Fruit fly (Drosophila melanogaster) whole organism, embryonic: ENCODE data around the gene CG2909.
A peak's percentile ranks its signal among the peaks of the same experiment; 100 is the strongest.

Source experiments
- Adf1 ChIP-seq: fragments of 200-800 bp; sonication (Bioruptor generic); IDR thresholded peaks from 2 replicates; pipeline ENCODE4 v1.3.6; 2022; ENCODE audit warnings: missing biosample characterization, missing genetic modification characterization
- B-H2 ChIP-seq: fragments of 200-800 bp; sonication (Bioruptor generic); optimal IDR thresholded peaks from 2 replicates; lab custom pipeline; 2018; ENCODE audit warnings: missing biosample characterization, mild to moderate bottlenecking, missing genetic modification characterization
- CG11504 ChIP-seq: fragments of 200-800 bp; sonication (Bioruptor generic); optimal IDR thresholded peaks from 3 replicates; lab custom pipeline; 2019; ENCODE audit warnings: missing biosample characterization, mild to moderate bottlenecking, missing genetic modification characterization, moderate library complexity
- CG12769 ChIP-seq: fragments of 200-800 bp; sonication (Bioruptor generic); optimal IDR thresholded peaks from 2 replicates; lab custom pipeline; 2019; ENCODE audit warnings: missing biosample characterization, mild to moderate bottlenecking, missing genetic modification characterization, moderate library complexity
- CG13287 ChIP-seq: fragments of 200-800 bp; sonication (Bioruptor generic); IDR thresholded peaks from 2 replicates; pipeline ENCODE4 v1.3.6; 2022; ENCODE audit warnings: missing biosample characterization, missing genetic modification characterization; ENCODE audit not compliant: partially characterized antibody
- CG13894 ChIP-seq: fragments of 200-800 bp; sonication (Bioruptor generic); optimal IDR thresholded peaks from 3 replicates; lab custom pipeline; 2018; ENCODE audit warnings: missing biosample characterization, mild to moderate bottlenecking, missing genetic modification characterization, moderate library complexity
- CG14860 ChIP-seq: fragments of 200-800 bp; sonication (Bioruptor generic); IDR thresholded peaks from 3 replicates; pipeline ENCODE4 v1.3.6; 2022; ENCODE audit warnings: missing biosample characterization, missing genetic modification characterization; ENCODE audit not compliant: partially characterized antibody
- CG18262 ChIP-seq: fragments of 200-800 bp; optimal IDR thresholded peaks from 3 replicates; lab custom pipeline; 2019; ENCODE audit warnings: missing biosample characterization, mild to moderate bottlenecking, missing genetic modification characterization, moderate library complexity
- CG18599 ChIP-seq: fragments of 200-800 bp; sonication (Bioruptor generic); optimal IDR thresholded peaks from 3 replicates; lab custom pipeline; 2017; ENCODE audit warnings: missing biosample characterization, missing genetic modification characterization, mild to moderate bottlenecking, moderate library complexity, missing genetic modification reagents
- CG30403 ChIP-seq: fragments of 200-800 bp; sonication (Bioruptor generic); optimal IDR thresholded peaks from 3 replicates; lab custom pipeline; 2016; ENCODE audit warnings: missing biosample characterization, missing genetic modification characterization
- CG42726 ChIP-seq: fragments of 200-800 bp; sonication (Bioruptor generic); IDR thresholded peaks from 2 replicates; pipeline ENCODE4 v1.3.6; 2022; ENCODE audit warnings: missing biosample characterization, missing genetic modification characterization; ENCODE audit not compliant: partially characterized antibody
- CG5180 ChIP-seq: fragments of 200-800 bp; sonication (Bioruptor generic); optimal IDR thresholded peaks from 3 replicates; lab custom pipeline; 2017; ENCODE audit warnings: missing biosample characterization, missing genetic modification characterization, mild to moderate bottlenecking, moderate library complexity, missing genetic modification reagents
- CG7372 ChIP-seq: fragments of 200-800 bp; sonication (Bioruptor generic); IDR thresholded peaks from 2 replicates; pipeline ENCODE4 v1.3.6; 2022; ENCODE audit warnings: missing biosample characterization, missing genetic modification characterization
- CG8290 ChIP-seq, 3 experiments: fragments of 200-800 bp; sonication (Bioruptor generic); optimal IDR thresholded peaks; 2 replicates each; lab custom pipeline; 2016 to 2019; ENCODE audit warnings: missing biosample characterization in 3 of 3, missing genetic modification characterization in 3 of 3, mild to moderate bottlenecking in 2 of 3, moderate library complexity in 1 of 3
- CG9437 ChIP-seq: fragments of 200-800 bp; sonication (Bioruptor generic); optimal IDR thresholded peaks from 2 replicates; lab custom pipeline; 2018; ENCODE audit warnings: missing biosample characterization, mild to moderate bottlenecking, missing genetic modification characterization
- CG9727 ChIP-seq: fragments of 200-800 bp; sonication (Bioruptor generic); optimal IDR thresholded peaks from 3 replicates; lab custom pipeline; 2017; ENCODE audit warnings: missing biosample characterization, mild to moderate bottlenecking, missing genetic modification characterization
- CG9932 ChIP-seq: fragments of 200-800 bp; sonication (Bioruptor generic); IDR thresholded peaks from 2 replicates; pipeline ENCODE4 v1.3.6; 2022; ENCODE audit warnings: missing biosample characterization, missing genetic modification characterization
- Deaf1 ChIP-seq: fragments of 200-800 bp; optimal IDR thresholded peaks from 3 replicates; lab custom pipeline; 2019; ENCODE audit warnings: missing biosample characterization, mild to moderate bottlenecking, missing genetic modification characterization, moderate library complexity
- Dp ChIP-seq: fragments of 200-800 bp; sonication (Bioruptor generic); optimal IDR thresholded peaks from 2 replicates; lab custom pipeline; 2018; ENCODE audit warnings: missing biosample characterization, mild to moderate bottlenecking, missing genetic modification characterization, moderate library complexity
- Drgx ChIP-seq: fragments of 200-800 bp; sonication (Bioruptor generic); IDR thresholded peaks from 2 replicates; pipeline ENCODE4 v1.3.6; 2022; ENCODE audit warnings: missing biosample characterization, missing genetic modification characterization
- E2f2 ChIP-seq: fragments of 200-800 bp; sonication (Bioruptor generic); IDR thresholded peaks from 2 replicates; pipeline ENCODE4 v1.3.6; 2022; ENCODE audit warnings: missing biosample characterization, missing genetic modification characterization
- Elba2 ChIP-seq: fragments of 200-800 bp; sonication (Bioruptor generic); optimal IDR thresholded peaks from 3 replicates; lab custom pipeline; 2016; ENCODE audit warnings: missing biosample characterization, missing genetic modification characterization
- Hr51 ChIP-seq, 2 experiments: fragments of 200-800 bp; sonication (Bioruptor generic); optimal IDR thresholded peaks; 2 replicates in 1 of 2; 3 replicates in 1 of 2; lab custom pipeline; 2016 to 2018; ENCODE audit warnings: missing biosample characterization in 2 of 2, missing genetic modification characterization in 2 of 2, mild to moderate bottlenecking in 1 of 2, moderate library complexity in 1 of 2
- Jarid2 ChIP-seq: fragments of 200-800 bp; sonication (Bioruptor generic); optimal IDR thresholded peaks from 3 replicates; lab custom pipeline; 2017; ENCODE audit warnings: mild to moderate bottlenecking, missing biosample characterization, missing genetic modification reagents, missing genetic modification characterization
- Nf-YB ChIP-seq: fragments of 200-800 bp; sonication (Bioruptor generic); optimal IDR thresholded peaks from 3 replicates; lab custom pipeline; 2019; ENCODE audit warnings: missing biosample characterization, mild to moderate bottlenecking, missing genetic modification characterization, moderate library complexity
- Nf-YC ChIP-seq: fragments of 200-800 bp; optimal IDR thresholded peaks from 3 replicates; lab custom pipeline; 2019; ENCODE audit warnings: missing biosample characterization, mild to moderate bottlenecking, missing genetic modification characterization, moderate library complexity
- Ptx1 ChIP-seq: fragments of 200-800 bp; sonication (Bioruptor generic); IDR thresholded peaks from 2 replicates; pipeline ENCODE4 v1.3.6; 2022; ENCODE audit warnings: missing biosample characterization, missing genetic modification characterization
- Rfx ChIP-seq: fragments of 200-800 bp; sonication (Bioruptor generic); IDR thresholded peaks from 2 replicates; pipeline ENCODE4 v1.3.6; 2022; ENCODE audit warnings: missing biosample characterization, missing genetic modification characterization
- Ssrp ChIP-seq: fragments of 200-800 bp; sonication (Bioruptor generic); optimal IDR thresholded peaks from 2 replicates; lab custom pipeline; 2018; ENCODE audit warnings: missing biosample characterization, mild to moderate bottlenecking, missing genetic modification characterization, moderate library complexity
- abd-A ChIP-seq: fragments of 200-800 bp; sonication (Bioruptor generic); optimal IDR thresholded peaks from 3 replicates; lab custom pipeline; 2019; ENCODE audit warnings: missing biosample characterization, mild to moderate bottlenecking, missing genetic modification characterization, moderate library complexity
- ara ChIP-seq: fragments of 200-800 bp; sonication (Bioruptor generic); IDR thresholded peaks from 2 replicates; pipeline ENCODE4 v1.3.6; 2022; ENCODE audit warnings: missing biosample characterization, missing genetic modification characterization
- ci ChIP-seq: fragments of 200-800 bp; sonication (Bioruptor generic); IDR thresholded peaks from 3 replicates; pipeline ENCODE4 v1.3.6; 2022; ENCODE audit warnings: missing biosample characterization, missing genetic modification characterization
- grau ChIP-seq: fragments of 200-800 bp; optimal IDR thresholded peaks from 3 replicates; lab custom pipeline; 2019; ENCODE audit warnings: missing biosample characterization, mild to moderate bottlenecking, missing genetic modification characterization, moderate library complexity
- jigr1 ChIP-seq: fragments of 200-800 bp; sonication (Bioruptor generic); IDR thresholded peaks from 3 replicates; pipeline ENCODE4 v1.3.6; 2022; ENCODE audit warnings: missing biosample characterization, missing genetic modification characterization
- lbe ChIP-seq: fragments of 200-800 bp; sonication (Bioruptor generic); optimal IDR thresholded peaks from 2 replicates; lab custom pipeline; 2016; ENCODE audit warnings: missing biosample characterization, mild to moderate bottlenecking, missing genetic modification characterization
- lilli ChIP-seq: fragments of 200-800 bp; sonication (Bioruptor generic); optimal IDR thresholded peaks from 3 replicates; lab custom pipeline; 2016; ENCODE audit warnings: missing biosample characterization, missing genetic modification characterization
- lov ChIP-seq, 2 experiments: fragments of 200-800 bp in 1 of 2; fragments of >200 bp in 1 of 2; sonication (Bioruptor generic) in 1 of 2; IDR thresholded peaks in 1 of 2; optimal IDR thresholded peaks in 1 of 2; 2 replicates in 1 of 2; 3 replicates in 1 of 2; pipeline versions ENCODE4 v1.3.6 to Lab custom; 2017 to 2022; ENCODE audit warnings: missing biosample characterization in 1 of 2, missing genetic modification characterization in 1 of 2
- pfk ChIP-seq: fragments of 200-800 bp; sonication (Bioruptor generic); optimal IDR thresholded peaks from 2 replicates; lab custom pipeline; 2018; ENCODE audit warnings: missing biosample characterization, mild to moderate bottlenecking, missing genetic modification characterization, moderate library complexity
- row ChIP-seq: fragments of 200-800 bp; sonication (Bioruptor generic); IDR thresholded peaks from 3 replicates; pipeline ENCODE4 v1.3.6; 2022; ENCODE audit warnings: missing biosample characterization, missing genetic modification characterization
- slbo ChIP-seq: fragments of 200-800 bp; sonication (Bioruptor generic); IDR thresholded peaks from 2 replicates; pipeline ENCODE4 v1.3.6; 2022; ENCODE audit warnings: missing biosample characterization, missing genetic modification characterization
- so ChIP-seq: fragments of 200-800 bp; sonication (Bioruptor generic); IDR thresholded peaks from 3 replicates; pipeline ENCODE4 v1.3.6; 2022; ENCODE audit warnings: missing biosample characterization, missing genetic modification characterization
- stc ChIP-seq: fragments of 200-800 bp; sonication (Bioruptor generic); IDR thresholded peaks from 2 replicates; pipeline ENCODE4 v1.3.6; 2022; ENCODE audit warnings: missing biosample characterization, missing genetic modification characterization
- tgo ChIP-seq: fragments of 200-800 bp; sonication (Bioruptor generic); IDR thresholded peaks from 3 replicates; pipeline ENCODE4 v1.3.6; 2022; ENCODE audit warnings: missing biosample characterization, missing genetic modification characterization
- toy ChIP-seq: fragments of 200-800 bp; sonication (Bioruptor generic); IDR thresholded peaks from 2 replicates; pipeline ENCODE4 v1.3.6; 2022; ENCODE audit warnings: missing biosample characterization, missing genetic modification characterization
- zf30C ChIP-seq: fragments of 200-800 bp; sonication (Bioruptor generic); optimal IDR thresholded peaks from 3 replicates; lab custom pipeline; 2018; ENCODE audit warnings: missing biosample characterization, mild to moderate bottlenecking, missing genetic modification characterization

Gene CG2909

DNA sequence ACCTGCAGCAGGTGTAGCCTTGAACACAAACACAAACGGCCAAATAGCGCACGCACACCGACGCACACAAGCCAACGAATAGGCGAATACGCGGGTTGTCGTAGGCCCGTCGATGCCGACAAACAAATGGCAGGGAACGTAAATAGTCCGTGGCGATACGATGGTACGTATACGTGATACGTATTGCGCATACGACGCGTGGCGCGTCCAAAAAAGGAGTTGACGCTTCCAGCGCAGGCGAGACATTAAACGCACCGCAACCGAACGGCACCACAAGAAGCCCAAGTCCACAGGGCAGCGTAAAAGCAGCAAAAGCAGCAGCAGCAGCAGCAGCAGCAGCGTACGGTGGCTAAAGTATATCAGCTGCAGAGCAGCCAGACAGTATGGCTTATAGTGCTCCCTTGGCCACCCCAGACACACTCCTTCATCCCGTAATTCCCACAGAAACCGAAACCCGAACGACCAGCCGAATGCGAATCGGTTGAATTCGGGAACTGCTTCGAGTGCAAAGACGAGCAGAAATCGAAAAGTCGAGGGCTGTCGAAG is 7.8 kb upstream of the CG2909 start:
- TF ChIP-seq CG9437 (GFP tag; lab: Kevin White, UChicago) (peak; percentile 41), so (GFP tag; lab: Robert Waterston, UW) (peak; percentile 51; the same call in 1 of the 3 replicates), tgo (GFP tag; lab: Robert Waterston, UW) (no peak), CG14860 (no peak), CG13894 (tag; lab: Kevin White, UChicago) (peak; percentile 60), lov (optimal IDR thresholded peaks at IDR 0.05; lab: Kevin White, UChicago) (no peak), lov (GFP tag; IDR thresholded peaks at IDR 0.05; lab: Robert Waterston, UW) (no peak), ara (GFP tag; lab: Robert Waterston, UW) (0 out of 2 replicates have a peak, but pooled peaks have one; percentile 15), CG9932 (GFP tag; lab: Robert Waterston, UW) (no peak), lilli (peak; percentile 8), Adf1 (peak; percentile 69; the same call in 1 of the 2 replicates), Elba2 (GFP tag; lab: Kevin White, UChicago) (no peak), toy (no peak), CG7372 (GFP tag; lab: Robert Waterston, UW) (peak; percentile 55), Deaf1 (peak; percentile 96), CG12769 (tag; lab: Kevin White, UChicago) (peak; percentile 70), CG8290 (GFP tag; optimal IDR thresholded peaks at IDR 0.05; lab: Kevin White, UChicago) (no peak), CG8290 (tag; optimal IDR thresholded peaks at IDR 0.05; lab: Kevin White, UChicago) (no peak), CG18262 (tag; lab: Kevin White, UChicago) (no peak), abd-A (tag; lab: Kevin White, UChicago) (peak; percentile 9), Ssrp (tag; lab: Kevin White, UChicago) (no peak)

DNA sequence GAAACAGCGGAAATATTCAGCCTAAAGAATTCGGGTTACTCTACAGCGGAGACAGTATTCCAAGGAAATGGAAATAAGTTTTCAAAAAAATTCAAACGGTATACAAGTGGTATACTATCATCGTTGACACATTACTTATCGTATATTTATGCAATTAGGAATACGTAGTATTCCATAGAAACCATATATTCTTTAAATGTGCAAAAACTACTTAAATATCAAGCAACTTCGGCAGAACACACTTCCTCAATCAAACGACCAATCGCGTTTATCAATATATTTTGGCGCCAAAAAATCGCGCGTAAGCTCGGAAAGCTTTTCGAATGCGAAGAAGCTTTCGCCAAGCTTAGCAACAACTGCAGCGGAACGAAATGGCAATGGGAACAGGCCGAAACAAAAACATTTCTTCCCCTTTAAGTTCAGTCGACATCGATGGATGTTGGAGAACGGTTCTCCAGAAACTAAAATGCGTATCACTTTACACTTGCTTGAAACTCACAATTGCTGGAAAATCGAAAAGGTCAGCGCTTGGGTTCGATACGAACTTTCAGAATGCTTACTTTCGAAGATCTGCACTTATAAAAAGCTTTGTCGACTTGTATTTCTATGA is 7.2 kb upstream of the CG2909 start:
- TF ChIP-seq slbo (peak; percentile 38; the same call in 1 of the 2 replicates), jigr1 (GFP tag; lab: Robert Waterston, UW) (no peak), Nf-YB (GFP tag; lab: Kevin White, UChicago) (peak; percentile 86), CG11504 (tag; lab: Kevin White, UChicago) (peak; percentile 2), Drgx (GFP tag; lab: Robert Waterston, UW) (0 out of 2 replicates have a peak, but pooled peaks have one; percentile 39), CG30403 (GFP tag; lab: Kevin White, UChicago) (peak; percentile 5), pfk (peak; percentile 97), lbe (GFP tag; lab: Kevin White, UChicago) (no peak), B-H2 (GFP tag; lab: Kevin White, UChicago) (peak; percentile 2), ci (peak; percentile 33; the same call in 1 of the 3 replicates), CG42726 (0 out of 2 replicates have a peak, but pooled peaks have one; percentile 18), CG13894 (tag; lab: Kevin White, UChicago) (peak; percentile 34), Nf-YC (tag; lab: Kevin White, UChicago) (peak; percentile 93), Rfx (peak; percentile 7; the same call in 1 of the 2 replicates), lilli (peak; percentile 12), grau (peak; percentile 6), CG12769 (tag; lab: Kevin White, UChicago) (peak; percentile 79), Dp (GFP tag; lab: Kevin White, UChicago) (peak; percentile 66), Ptx1 (GFP tag; lab: Robert Waterston, UW) (peak; percentile 13; the same call in 1 of the 2 replicates), Hr51 (GFP tag; optimal IDR thresholded peaks at IDR 0.05; lab: Kevin White, UChicago) (peak in 1 of 2 experiments; percentile 33), CG8290 (GFP tag; optimal IDR thresholded peaks at IDR 0.05; lab: Kevin White, UChicago) (no peak), CG8290 (tag; optimal IDR thresholded peaks at IDR 0.05; lab: Kevin White, UChicago) (peak in 1 of 2 experiments; percentile 42), CG9727 (GFP tag; lab: Kevin White, UChicago) (no peak), zf30C (GFP tag; lab: Kevin White, UChicago) (no peak), Jarid2 (GFP tag; lab: Kevin White, UChicago) (peak; percentile 86), CG18599 (peak; percentile 21), row (GFP tag; lab: Robert Waterston, UW) (peak; percentile 79), CG13287 (GFP tag; lab: Robert Waterston, UW) (peak; percentile 23; the same call in 1 of the 2 replicates), E2f2 (GFP tag; lab: Robert Waterston, UW) (peak; percentile 68), CG5180 (peak; percentile 37), stc (GFP tag; lab: Robert Waterston, UW) (no peak), Deaf1 (peak; percentile 93)
